Worm (Caenorhabditis elegans): ENCODE measurements around the gene sru-2.
A peak's percentile ranks its signal among the peaks of the same experiment; 100 is the strongest.

sru-2 gene

ce11 chrIV:9513360-9513777 is 27.3 kb downstream of the sru-2 start (continued):
- TF ChIP-seq nhr-179 (tag; optimal IDR thresholded peaks at IDR 0.05) = no peak
- TF ChIP-seq chd-7 (tag; optimal IDR thresholded peaks at IDR 0.05) = no peak
- no peak for TF ChIP-seq F37B4.10 (GFP tag; IDR thresholded peaks at IDR 0.05)
- TF ChIP-seq madf-8 (GFP tag; conservative IDR thresholded peaks at IDR 0.05) = peak; percentile 32; the same call in 1 of the 2 replicates
- TF ChIP-seq ztf-26 (tag; optimal IDR thresholded peaks at IDR 0.05) = no peak
- TF ChIP-seq ekl-4 (GFP tag; IDR thresholded peaks at IDR 0.05) = no peak
- TF ChIP-seq lir-1 (GFP tag; conservative IDR thresholded peaks at IDR 0.05) = no peak
- TF ChIP-seq egrh-3 (GFP tag; IDR thresholded peaks at IDR 0.05) = no peak
- TF ChIP-seq snpc-1.3 (tag; optimal IDR thresholded peaks at IDR 0.05; ENCODE audit: insufficient read depth) = peak; percentile 58
- TF ChIP-seq F23B12.7 (tag; optimal IDR thresholded peaks at IDR 0.05; ENCODE audit: insufficient read depth) = no peak
- TF ChIP-seq T26A5.8 (tag; optimal IDR thresholded peaks at IDR 0.05) = no peak
- TF ChIP-seq ceh-40 (GFP tag; IDR thresholded peaks at IDR 0.05) = no peak
- TF ChIP-seq B0019.2 (GFP tag; conservative IDR thresholded peaks at IDR 0.05) = no peak
- TF ChIP-seq madf-6 (GFP tag; IDR thresholded peaks at IDR 0.05) = peak; percentile 59; the same call in 1 of the 2 replicates
- no peak for TF ChIP-seq C06A6.2 (GFP tag; conservative IDR thresholded peaks at IDR 0.05)
- no peak for TF ChIP-seq rpc-1 (optimal IDR thresholded peaks at IDR 0.05)
- TF ChIP-seq rpc-1 (tag; optimal IDR thresholded peaks at IDR 0.05) = no peak
- no peak for TF ChIP-seq lin-26 (GFP tag; IDR thresholded peaks at IDR 0.05)
- no peak for TF ChIP-seq tlf-1 (GFP tag; optimal IDR thresholded peaks at IDR 0.05)
- TF ChIP-seq snpc-3.4 (tag; optimal IDR thresholded peaks at IDR 0.05) = peak; percentile 22
- TF ChIP-seq mel-28 (tag; optimal IDR thresholded peaks at IDR 0.05; ENCODE audit: borderline replicate concordance) = no peak
- TF ChIP-seq rec-8 (tag; optimal IDR thresholded peaks at IDR 0.05) = no peak
- peak in 1 of 3 experiments; percentile 8 for TF ChIP-seq lin-35 (GFP tag; optimal IDR thresholded peaks at IDR 0.05)
- no peak for TF ChIP-seq C17E4.6 (GFP tag; IDR thresholded peaks at IDR 0.05)
- TF ChIP-seq tbp1 (GFP tag; optimal IDR thresholded peaks at IDR 0.05) = peak; percentile 17
- TF ChIP-seq pha-4 (tag; optimal IDR thresholded peaks at IDR 0.05) = no peak
- TF ChIP-seq cebp-1 (GFP tag; IDR thresholded peaks at IDR 0.05) = no peak
- peak; percentile 67 for TF ChIP-seq cebp-1 (tag; optimal IDR thresholded peaks at IDR 0.05)
- TF ChIP-seq F39B2.1 (GFP tag; IDR thresholded peaks at IDR 0.05) = no peak
- peak; percentile 26 for TF ChIP-seq efl-1 (GFP tag; optimal IDR thresholded peaks at IDR 0.05)
- TF ChIP-seq ztf-6 (GFP tag; IDR thresholded peaks at IDR 0.05) = no peak
- peak; percentile 58; the same call in 1 of the 2 replicates for TF ChIP-seq attf-3 (GFP tag; conservative IDR thresholded peaks at IDR 0.05)
- TF ChIP-seq unc-130 (GFP tag; optimal IDR thresholded peaks at IDR 0.05) = no peak
- TF ChIP-seq somi-1 (GFP tag; optimal IDR thresholded peaks at IDR 0.05) = no peak
- no peak for TF ChIP-seq ztf-18 (tag; optimal IDR thresholded peaks at IDR 0.05)
- no peak for TF ChIP-seq K11D2.4 (GFP tag; IDR thresholded peaks at IDR 0.05)
- TF ChIP-seq hsf-1 (GFP tag; IDR thresholded peaks at IDR 0.05) = no peak
- no peak for TF ChIP-seq sdz-38 (tag; optimal IDR thresholded peaks at IDR 0.05)
- TF ChIP-seq rcor-1 (GFP tag; IDR thresholded peaks at IDR 0.05) = peak; percentile 44; the same call in 1 of the 2 replicates
- TF ChIP-seq xnd-1 (tag; optimal IDR thresholded peaks at IDR 0.05) = no peak
- no peak for TF ChIP-seq hlh-12 (tag; optimal IDR thresholded peaks at IDR 0.05)
- TF ChIP-seq lin-54 (GFP tag; optimal IDR thresholded peaks at IDR 0.05) = peak; percentile 3
- TF ChIP-seq bed-1 (GFP tag; IDR thresholded peaks at IDR 0.05) = no peak
- no peak for TF ChIP-seq ets-4 (GFP tag; optimal IDR thresholded peaks at IDR 0.05)
- no peak for TF ChIP-seq repo-1 (tag; optimal IDR thresholded peaks at IDR 0.05)
- TF ChIP-seq zfh-2 (GFP tag; conservative IDR thresholded peaks at IDR 0.05) = no peak
- TF ChIP-seq madf-3 (GFP tag; IDR thresholded peaks at IDR 0.05) = no peak
- TF ChIP-seq B0035.1 (tag; optimal IDR thresholded peaks at IDR 0.05) = no peak
- TF ChIP-seq pbrm-1 (GFP tag; IDR thresholded peaks at IDR 0.05) = no peak
- TF ChIP-seq gei-17 (GFP tag; optimal IDR thresholded peaks at IDR 0.05) = no peak

Measured in whole organism, young adult.